Worm (Caenorhabditis elegans): ENCODE measurements around the gene str-165.

DNA sequence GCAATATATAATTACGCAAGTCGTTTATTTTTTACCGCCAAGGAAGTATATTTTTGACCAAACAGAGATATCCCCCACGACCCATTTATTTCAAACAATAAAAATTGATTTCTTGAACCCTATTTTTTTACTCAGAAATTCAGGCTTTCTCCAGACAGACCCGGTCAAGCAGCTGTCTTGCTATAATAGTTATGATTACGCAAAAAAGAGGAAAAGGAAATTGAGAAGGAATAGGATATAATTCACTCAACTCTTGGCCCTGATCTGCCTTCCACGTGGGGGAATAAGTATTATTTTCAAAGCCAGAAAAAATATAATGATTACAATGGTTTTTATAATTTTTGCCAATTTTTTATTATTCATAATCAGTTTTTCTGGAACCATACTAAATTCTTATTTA is 26.2 kb downstream of the str-165 start, which contains the start of gene srx-136:
- TF ChIP-seq unc-62 (GFP tag; optimal IDR thresholded peaks at IDR 0.05) (no peak), lin-13 (GFP tag; optimal IDR thresholded peaks at IDR 0.05) (no peak), nhr-11 (tag; optimal IDR thresholded peaks at IDR 0.05) (no peak), R02D3.7 (tag; optimal IDR thresholded peaks at IDR 0.05) (no peak), skn-1 (tag; optimal IDR thresholded peaks at IDR 0.05) (no peak), mdl-1 (tag; optimal IDR thresholded peaks at IDR 0.05) (no peak), ZK546.5 (tag; optimal IDR thresholded peaks at IDR 0.05) (no peak), blmp-1 (tag; optimal IDR thresholded peaks at IDR 0.05; ENCODE audit: insufficient read depth) (no peak), ztf-4 (tag; optimal IDR thresholded peaks at IDR 0.05) (no peak), lin-11 (tag; optimal IDR thresholded peaks at IDR 0.05) (no peak), C34F6.9 (tag; optimal IDR thresholded peaks at IDR 0.05) (no peak), fos-1 (tag; optimal IDR thresholded peaks at IDR 0.05) (no peak), unc-39 (tag; optimal IDR thresholded peaks at IDR 0.05) (no peak)

Measured in whole organism, L2 larva.